Worm (Caenorhabditis elegans): ENCODE results near the gene unc-103.

DNA sequence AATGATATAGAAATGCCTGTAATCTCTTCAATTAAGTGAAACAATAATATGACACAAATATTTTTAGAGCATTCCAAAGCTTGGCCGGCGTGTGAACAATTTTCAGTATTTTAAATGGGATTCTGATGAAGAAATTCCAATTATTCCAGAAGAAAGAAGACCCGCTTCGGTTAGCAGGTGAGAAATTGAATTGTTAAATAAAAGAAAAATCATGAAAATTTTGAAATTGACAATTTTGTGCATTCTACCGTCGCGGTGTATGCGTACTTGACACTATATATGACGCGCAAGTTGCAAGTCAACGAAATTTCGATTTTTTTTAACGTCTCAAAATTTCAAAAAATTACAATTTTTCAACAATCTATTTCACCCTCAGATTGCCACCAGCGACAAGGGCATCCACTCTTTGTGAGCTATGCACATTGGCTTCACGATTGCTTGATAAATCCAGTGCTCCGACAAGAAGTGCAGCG lies 18.8 kb upstream of the unc-103 start:
- no peak for TF ChIP-seq ama-1 (optimal IDR thresholded peaks at IDR 0.05)
- no peak for TF ChIP-seq scrt-1 (GFP tag; IDR thresholded peaks at IDR 0.05)
- TF ChIP-seq hmbx-1 (tag; optimal IDR thresholded peaks at IDR 0.05), result no peak
- TF ChIP-seq sea-1 (GFP tag; conservative IDR thresholded peaks at IDR 0.05), result no peak
- TF ChIP-seq tra-4 (tag; optimal IDR thresholded peaks at IDR 0.05), result no peak

Data from whole organism, early embryonic.